Worm (Caenorhabditis elegans) whole organism, early embryonic: ENCODE results near the gene K02D3.1.

Source experiments
- ama-1 ChIP-seq: fragments of 150-350 bp; optimal IDR thresholded peaks from 2 replicates; lab custom pipeline; 2014
- ceh-13 ChIP-seq: fragments of 200-800 bp; sonication (Bioruptor generic); optimal IDR thresholded peaks from 2 replicates; lab custom pipeline; 2018; ENCODE audit warnings: mild to moderate bottlenecking, missing genetic modification characterization, missing compliant biosample characterization
- ceh-36 ChIP-seq: sonication (generic microtip); optimal IDR thresholded peaks from 2 replicates; lab custom pipeline; 2016; ENCODE audit warnings: missing genetic modification characterization, inconsistent platforms, missing compliant biosample characterization
- hmbx-1 ChIP-seq: sonication (generic microtip); optimal IDR thresholded peaks from 2 replicates; lab custom pipeline; 2016; ENCODE audit warnings: mild to moderate bottlenecking, missing genetic modification characterization, missing compliant biosample characterization
- hnd-1 ChIP-seq: sonication (generic microtip); optimal IDR thresholded peaks from 2 replicates; lab custom pipeline; 2016; ENCODE audit warnings: missing genetic modification characterization, missing compliant biosample characterization
- sea-1 ChIP-seq: fragments of 200-800 bp; sonication (Bioruptor generic); conservative IDR thresholded peaks from 2 replicates; pipeline ENCODE4 v1.3.6; 2022; ENCODE audit warnings: missing genetic modification characterization, missing compliant biosample characterization
- tra-4 ChIP-seq: sonication (generic microtip); optimal IDR thresholded peaks from 2 replicates; lab custom pipeline; 2017; ENCODE audit warnings: missing genetic modification characterization, missing compliant biosample characterization

DNA sequence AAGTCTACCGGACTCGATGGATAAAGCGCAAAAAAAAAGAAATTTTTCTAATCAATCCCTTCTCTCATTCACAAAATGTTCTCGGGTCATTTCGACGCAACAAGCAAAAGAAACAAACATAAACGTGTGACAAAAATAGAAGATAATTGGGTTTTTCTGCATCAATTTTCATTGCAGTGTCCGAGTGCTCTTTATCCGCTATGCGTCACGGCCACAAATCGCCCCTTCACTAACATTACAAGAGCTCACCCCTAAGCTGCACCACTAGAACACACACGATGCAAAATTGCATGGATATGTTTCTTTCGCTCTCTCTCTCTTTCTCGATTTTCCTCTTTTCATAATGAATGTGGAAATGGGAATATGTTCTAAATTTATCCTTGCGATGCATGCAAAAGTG, 10.6 kb upstream of the K02D3.1 start:
- no peak for TF ChIP-seq ama-1 (lab: Kevin White, UChicago)
- TF ChIP-seq hmbx-1 (tag; lab: Kevin White, UChicago), result no peak
- no peak for TF ChIP-seq hnd-1 (tag; lab: Kevin White, UChicago)
- no peak for TF ChIP-seq sea-1 (GFP tag; lab: Robert Waterston, UW)
- TF ChIP-seq ceh-13, result no peak
- no peak for TF ChIP-seq tra-4 (tag; lab: Kevin White, UChicago)
- no peak for TF ChIP-seq ceh-36 (tag; lab: Kevin White, UChicago)
